Fruit fly (Drosophila melanogaster) whole organism, embryonic: ENCODE results near the gene GlcAT-P.
A peak's percentile ranks its signal among the peaks of the same experiment; 100 is the strongest.

Source experiments
- Asciz ChIP-seq: fragments of 200-800 bp; sonication (Bioruptor generic); optimal IDR thresholded peaks from 2 replicates; lab custom pipeline; 2017; ENCODE audit warnings: missing biosample characterization, mild to moderate bottlenecking, missing genetic modification characterization, missing genetic modification reagents
- Bgb ChIP-seq: fragments of 200-800 bp; sonication (Bioruptor generic); IDR thresholded peaks from 2 replicates; pipeline ENCODE4 v1.3.6; 2022; ENCODE audit warnings: missing biosample characterization, missing genetic modification characterization; ENCODE audit not compliant: partially characterized antibody
- C15 ChIP-seq: fragments of 200-800 bp; sonication (Bioruptor generic); IDR thresholded peaks from 3 replicates; pipeline ENCODE4 v1.3.6; 2022; ENCODE audit warnings: missing biosample characterization, missing genetic modification characterization
- CG10267 ChIP-seq: fragments of 200-800 bp; sonication (Bioruptor generic); optimal IDR thresholded peaks from 2 replicates; lab custom pipeline; 2018; ENCODE audit warnings: missing biosample characterization, mild to moderate bottlenecking, missing genetic modification characterization, moderate library complexity
- CG10274 ChIP-seq: fragments of 200-800 bp; sonication (Bioruptor generic); optimal IDR thresholded peaks from 3 replicates; lab custom pipeline; 2017; ENCODE audit warnings: missing biosample characterization, mild to moderate bottlenecking, missing genetic modification characterization
- CG10543 ChIP-seq: fragments of 200-800 bp; sonication (Bioruptor generic); optimal IDR thresholded peaks from 3 replicates; lab custom pipeline; 2017; ENCODE audit warnings: missing biosample characterization, mild to moderate bottlenecking, missing genetic modification characterization, moderate library complexity
- CG10654 ChIP-seq: fragments of 200-800 bp; sonication (Bioruptor generic); optimal IDR thresholded peaks from 2 replicates; lab custom pipeline; 2016; ENCODE audit warnings: missing biosample characterization, missing genetic modification characterization
- CG11093 ChIP-seq: fragments of 200-800 bp; sonication (Bioruptor generic); IDR thresholded peaks from 3 replicates; pipeline ENCODE4 v1.3.6; 2022; ENCODE audit warnings: missing biosample characterization, missing genetic modification characterization
- CG12219 ChIP-seq: fragments of 200-800 bp; sonication (Bioruptor generic); optimal IDR thresholded peaks from 3 replicates; lab custom pipeline; 2018; ENCODE audit warnings: missing biosample characterization, mild to moderate bottlenecking, missing genetic modification characterization
- CG14860 ChIP-seq: fragments of 200-800 bp; sonication (Bioruptor generic); IDR thresholded peaks from 3 replicates; pipeline ENCODE4 v1.3.6; 2022; ENCODE audit warnings: missing biosample characterization, missing genetic modification characterization; ENCODE audit not compliant: partially characterized antibody
- CG15479 ChIP-seq: fragments of 200-800 bp; sonication (Bioruptor generic); optimal IDR thresholded peaks from 3 replicates; lab custom pipeline; 2019; ENCODE audit warnings: missing biosample characterization, mild to moderate bottlenecking, missing genetic modification characterization, moderate library complexity
- CG1602 ChIP-seq: fragments of 200-800 bp; sonication (Bioruptor generic); optimal IDR thresholded peaks from 3 replicates; lab custom pipeline; 2016; ENCODE audit warnings: missing biosample characterization, missing genetic modification characterization
- CG17385 ChIP-seq: fragments of 200-800 bp; sonication (Bioruptor generic); optimal IDR thresholded peaks from 3 replicates; lab custom pipeline; 2018; ENCODE audit warnings: missing biosample characterization, mild to moderate bottlenecking, missing genetic modification characterization
- CG17568 ChIP-seq: fragments of 200-800 bp; sonication (Bioruptor generic); optimal IDR thresholded peaks from 2 replicates; lab custom pipeline; 2018; ENCODE audit warnings: missing biosample characterization, mild to moderate bottlenecking, missing genetic modification characterization, moderate library complexity
- CG18599 ChIP-seq: fragments of 200-800 bp; sonication (Bioruptor generic); optimal IDR thresholded peaks from 3 replicates; lab custom pipeline; 2017; ENCODE audit warnings: missing biosample characterization, missing genetic modification characterization, mild to moderate bottlenecking, moderate library complexity, missing genetic modification reagents
- CG32532 ChIP-seq: fragments of 200-800 bp; sonication (Bioruptor generic); IDR thresholded peaks from 2 replicates; pipeline ENCODE4 v1.3.6; 2022; ENCODE audit warnings: missing biosample characterization, missing genetic modification characterization
- CG34422 ChIP-seq: fragments of 200-800 bp; sonication (Bioruptor generic); IDR thresholded peaks from 3 replicates; pipeline ENCODE4 v1.3.6; 2022; ENCODE audit warnings: missing biosample characterization, missing genetic modification characterization
- CG4424 ChIP-seq: fragments of 200-800 bp; sonication (Bioruptor generic); optimal IDR thresholded peaks from 3 replicates; lab custom pipeline; 2016; ENCODE audit warnings: missing biosample characterization, missing genetic modification characterization
- CG7987 ChIP-seq: fragments of 200-800 bp; sonication (Bioruptor generic); optimal IDR thresholded peaks from 2 replicates; lab custom pipeline; 2018; ENCODE audit warnings: missing biosample characterization, mild to moderate bottlenecking, missing genetic modification characterization, moderate library complexity
- CTCF ChIP-seq: fragments of 200-800 bp; sonication (Bioruptor generic); optimal IDR thresholded peaks from 2 replicates; lab custom pipeline; 2017; ENCODE audit warnings: missing biosample characterization, mild to moderate bottlenecking, missing genetic modification characterization, moderate library complexity
- Camta ChIP-seq: fragments of 200-800 bp; sonication (Bioruptor generic); optimal IDR thresholded peaks from 2 replicates; lab custom pipeline; 2016; ENCODE audit warnings: missing biosample characterization, missing genetic modification characterization
- Chrac-16 ChIP-seq: fragments of 200-800 bp; sonication (Bioruptor generic); optimal IDR thresholded peaks from 3 replicates; lab custom pipeline; 2016; ENCODE audit warnings: missing biosample characterization, missing genetic modification characterization
- D ChIP-seq, 2 experiments: fragments of 200-800 bp in 1 of 2; fragments of >200 bp in 1 of 2; sonication (Bioruptor generic) in 1 of 2; optimal IDR thresholded peaks; 2 replicates in 1 of 2; 3 replicates in 1 of 2; lab custom pipeline; 2017; ENCODE audit warnings: mild to moderate bottlenecking in 1 of 2, missing biosample characterization in 1 of 2, missing genetic modification characterization in 1 of 2, missing genetic modification reagents in 1 of 2
- Deaf1 ChIP-seq: fragments of 200-800 bp; optimal IDR thresholded peaks from 3 replicates; lab custom pipeline; 2019; ENCODE audit warnings: missing biosample characterization, mild to moderate bottlenecking, missing genetic modification characterization, moderate library complexity
- Doc3 ChIP-seq: fragments of 200-800 bp; sonication (Bioruptor generic); IDR thresholded peaks from 3 replicates; pipeline ENCODE4 v1.3.6; 2022; ENCODE audit warnings: missing biosample characterization, missing genetic modification characterization; ENCODE audit not compliant: partially characterized antibody
- ERR ChIP-seq: fragments of 200-800 bp; sonication (Bioruptor generic); optimal IDR thresholded peaks from 2 replicates; lab custom pipeline; 2016; ENCODE audit warnings: missing biosample characterization, missing genetic modification characterization
- Ets65A ChIP-seq: fragments of 200-800 bp; sonication (Bioruptor generic); peaks from one replicate; lab custom pipeline; 2016; ENCODE audit warnings: missing biosample characterization, missing genetic modification characterization
- Gsc ChIP-seq: fragments of 200-800 bp; sonication (Bioruptor generic); IDR thresholded peaks from 2 replicates; pipeline ENCODE4 v1.3.6; 2022; ENCODE audit warnings: missing biosample characterization, missing genetic modification characterization
- Hand ChIP-seq: fragments of 200-800 bp; sonication (Bioruptor generic); optimal IDR thresholded peaks from 2 replicates; lab custom pipeline; 2017; ENCODE audit warnings: mild to moderate bottlenecking, missing biosample characterization, missing genetic modification reagents, missing genetic modification characterization
- Sry-δ ChIP-seq: fragments of 200-800 bp; sonication (Bioruptor generic); optimal IDR thresholded peaks from 2 replicates; lab custom pipeline; 2016; ENCODE audit warnings: missing biosample characterization, missing genetic modification characterization
- Vsx1 ChIP-seq: fragments of 200-800 bp; sonication (Bioruptor generic); optimal IDR thresholded peaks from 2 replicates; lab custom pipeline; 2017; ENCODE audit warnings: missing biosample characterization, mild to moderate bottlenecking, missing genetic modification characterization, missing genetic modification reagents
- Xrp1 ChIP-seq: fragments of 200-800 bp; sonication (Bioruptor generic); IDR thresholded peaks from 2 replicates; pipeline ENCODE4 v1.3.6; 2022; ENCODE audit warnings: missing biosample characterization, missing genetic modification characterization
- dati ChIP-seq: fragments of 200-800 bp; sonication (Bioruptor generic); IDR thresholded peaks from 2 replicates; pipeline ENCODE4 v1.3.6; 2022; ENCODE audit warnings: missing biosample characterization, missing genetic modification characterization
- dmrt11E ChIP-seq: fragments of 200-800 bp; sonication (Bioruptor generic); optimal IDR thresholded peaks from 3 replicates; lab custom pipeline; 2018; ENCODE audit warnings: missing biosample characterization, mild to moderate bottlenecking, missing genetic modification characterization, moderate library complexity
- ewg ChIP-seq: fragments of 200-800 bp; sonication (Bioruptor generic); optimal IDR thresholded peaks from 3 replicates; lab custom pipeline; 2017; ENCODE audit warnings: mild to moderate bottlenecking, missing biosample characterization, missing genetic modification reagents, missing genetic modification characterization
- fd102C ChIP-seq: fragments of 200-800 bp; sonication (Bioruptor generic); optimal IDR thresholded peaks from 2 replicates; lab custom pipeline; 2018; ENCODE audit warnings: missing biosample characterization, mild to moderate bottlenecking, missing genetic modification characterization, moderate library complexity
- gce ChIP-seq: fragments of 200-800 bp; sonication (Bioruptor generic); IDR thresholded peaks from 3 replicates; pipeline ENCODE4 v1.3.6; 2022; ENCODE audit warnings: missing biosample characterization, missing genetic modification characterization
- her ChIP-seq: fragments of 200-800 bp; sonication (Bioruptor generic); optimal IDR thresholded peaks from 2 replicates; lab custom pipeline; 2016; ENCODE audit warnings: missing biosample characterization, missing genetic modification characterization
- hkb ChIP-seq, 2 experiments: fragments of 200-800 bp in 1 of 2; fragments of >200 bp in 1 of 2; sonication (Bioruptor generic) in 1 of 2; IDR thresholded peaks in 1 of 2; optimal IDR thresholded peaks in 1 of 2; 2 replicates each; pipeline versions ENCODE4 v1.3.6 to Lab custom; 2017 to 2022; ENCODE audit warnings: missing biosample characterization in 1 of 2, missing genetic modification characterization in 1 of 2
- jigr1 ChIP-seq: fragments of 200-800 bp; sonication (Bioruptor generic); IDR thresholded peaks from 3 replicates; pipeline ENCODE4 v1.3.6; 2022; ENCODE audit warnings: missing biosample characterization, missing genetic modification characterization
- kay ChIP-seq: fragments of 200-800 bp; sonication (Bioruptor generic); optimal IDR thresholded peaks from 2 replicates; lab custom pipeline; 2016; ENCODE audit warnings: missing biosample characterization, missing genetic modification characterization
- sens-2 ChIP-seq: fragments of 200-800 bp; sonication (Bioruptor generic); IDR thresholded peaks from 2 replicates; pipeline ENCODE4 v1.3.6; 2022; ENCODE audit warnings: missing biosample characterization, missing genetic modification characterization
- sr ChIP-seq: fragments of 200-800 bp; sonication (Bioruptor generic); IDR thresholded peaks from 3 replicates; pipeline ENCODE4 v1.3.6; 2022; ENCODE audit warnings: missing biosample characterization, missing genetic modification characterization
- tna ChIP-seq: fragments of 200-800 bp; sonication (Bioruptor generic); IDR thresholded peaks from 2 replicates; pipeline ENCODE4 v1.3.6; 2022; ENCODE audit warnings: missing biosample characterization, missing genetic modification characterization; ENCODE audit not compliant: partially characterized antibody
- unc-4 ChIP-seq: fragments of 200-800 bp; sonication (Bioruptor generic); IDR thresholded peaks from 2 replicates; pipeline ENCODE4 v1.3.6; 2022; ENCODE audit warnings: missing biosample characterization, missing genetic modification characterization; ENCODE audit not compliant: partially characterized antibody
- zen ChIP-seq: fragments of 200-800 bp; sonication (Bioruptor generic); optimal IDR thresholded peaks from 3 replicates; lab custom pipeline; 2018; ENCODE audit warnings: missing biosample characterization, mild to moderate bottlenecking, missing genetic modification characterization, moderate library complexity
- zfh1 ChIP-seq: fragments of 200-800 bp; sonication (Bioruptor generic); IDR thresholded peaks from 3 replicates; pipeline ENCODE4 v1.3.6; 2022; ENCODE audit warnings: missing biosample characterization, missing genetic modification characterization

Gene GlcAT-P

DNA sequence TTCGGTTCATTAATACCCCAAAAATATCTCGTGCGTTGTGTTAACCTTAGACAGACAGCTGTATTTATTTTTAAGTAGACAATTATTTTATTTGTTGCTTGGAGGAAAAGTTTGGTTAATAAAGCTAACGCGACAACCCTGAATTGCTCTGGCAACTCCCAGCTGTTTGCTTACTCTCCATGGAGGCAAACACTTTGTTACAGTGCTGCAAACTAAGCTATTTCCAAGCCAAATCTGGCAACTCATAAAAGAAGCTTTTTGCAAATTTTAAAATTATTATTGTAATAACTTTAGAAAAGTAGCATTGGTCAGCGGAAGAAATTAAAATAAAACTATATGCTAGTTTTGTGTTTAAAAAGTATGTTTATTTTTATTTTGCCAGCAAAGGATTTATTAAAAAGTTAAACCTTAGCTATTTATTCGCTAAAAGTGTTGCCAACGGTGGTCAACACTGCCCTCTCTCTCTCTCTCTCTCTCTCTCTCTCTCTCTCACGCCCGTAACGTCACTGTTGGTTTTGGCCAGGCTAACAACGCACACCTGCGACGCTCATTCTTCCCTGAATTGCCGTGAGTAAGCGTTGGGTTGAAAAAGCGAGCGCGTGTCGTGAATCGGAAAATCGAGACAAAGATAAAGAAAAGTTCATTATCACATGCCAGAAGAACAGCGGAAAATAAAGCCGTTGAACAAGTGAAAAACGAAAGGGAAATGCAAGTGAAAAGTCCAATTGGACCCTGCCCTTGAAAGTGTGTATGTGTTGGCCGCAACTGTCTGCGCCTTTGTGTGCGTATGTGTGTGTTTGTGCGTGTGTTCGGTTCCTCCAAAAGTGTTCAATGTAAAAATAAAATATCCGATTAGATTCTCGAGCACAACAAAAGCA lies 18.1 kb upstream of the GlcAT-P start (continued):
- peak; percentile 66 for TF ChIP-seq ewg (GFP tag; lab: Kevin White, UChicago)
- TF ChIP-seq jigr1 (GFP tag; lab: Robert Waterston, UW): peak; percentile 73; the same call in 2 of the 3 replicates
- peak; percentile 64 for TF ChIP-seq Vsx1 (GFP tag; lab: Kevin White, UChicago)
- peak; percentile 84 for TF ChIP-seq CG10654 (GFP tag; lab: Kevin White, UChicago)
- TF ChIP-seq sr (GFP tag; lab: Robert Waterston, UW): peak; percentile 88
- TF ChIP-seq CG11093: peak; percentile 56; the same call in 1 of the 3 replicates
- TF ChIP-seq CG10274 (GFP tag; lab: Kevin White, UChicago): peak; percentile 67
- peak; percentile 62 for TF ChIP-seq kay (GFP tag; lab: Kevin White, UChicago)
- TF ChIP-seq CG10267 (tag; lab: Kevin White, UChicago): peak; percentile 70
- peak; percentile 87 for TF ChIP-seq dati (GFP tag; lab: Robert Waterston, UW)
- TF ChIP-seq CTCF: peak; percentile 39
- no peak for TF ChIP-seq CG15479 (GFP tag; lab: Kevin White, UChicago)
- peak; percentile 94 for TF ChIP-seq zfh1
- TF ChIP-seq CG14860: no peak
- TF ChIP-seq CG12219 (GFP tag; lab: Kevin White, UChicago): peak; percentile 84
- no peak for TF ChIP-seq Bgb (GFP tag; lab: Robert Waterston, UW)
- peak; percentile 62 for TF ChIP-seq zen (tag; lab: Kevin White, UChicago)
- no peak for TF ChIP-seq tna (GFP tag; lab: Robert Waterston, UW)
- peak; percentile 67 for TF ChIP-seq CG10543
- peak; percentile 87 for TF ChIP-seq Camta (GFP tag; lab: Kevin White, UChicago)
- peak; percentile 52 for TF ChIP-seq dmrt11E
- TF ChIP-seq C15 (GFP tag; lab: Robert Waterston, UW): peak; percentile 90; the same call in 2 of the 3 replicates
- TF ChIP-seq unc-4 (GFP tag; lab: Robert Waterston, UW): no peak
- TF ChIP-seq Hand (GFP tag; lab: Kevin White, UChicago): peak; percentile 65
- TF ChIP-seq Xrp1: peak; percentile 93
- TF ChIP-seq CG4424: peak; percentile 82
- TF ChIP-seq Gsc (GFP tag; lab: Robert Waterston, UW): no peak
- TF ChIP-seq D (optimal IDR thresholded peaks at IDR 0.05; lab: Kevin White, UChicago): peak; percentile 84
- TF ChIP-seq D (GFP tag; optimal IDR thresholded peaks at IDR 0.05; lab: Kevin White, UChicago): peak; percentile 65
- peak; percentile 76 for TF ChIP-seq CG17385 (GFP tag; lab: Kevin White, UChicago)
- peak; percentile 76 for TF ChIP-seq ERR (GFP tag; lab: Kevin White, UChicago)
- TF ChIP-seq CG18599 (GFP tag; lab: Kevin White, UChicago): peak; percentile 96
- peak; percentile 56 for TF ChIP-seq Deaf1 (tag; lab: Kevin White, UChicago)
- TF ChIP-seq hkb (optimal IDR thresholded peaks at IDR 0.05; lab: Kevin White, UChicago): peak; percentile 73
- TF ChIP-seq hkb (GFP tag; IDR thresholded peaks at IDR 0.05; lab: Robert Waterston, UW): peak; percentile 96
- TF ChIP-seq fd102C: no peak
- TF ChIP-seq Doc3 (GFP tag; lab: Robert Waterston, UW): no peak
- TF ChIP-seq CG1602: peak; percentile 75
- peak; percentile 42 for TF ChIP-seq Sry-δ (GFP tag; lab: Kevin White, UChicago)
- peak; percentile 75 for TF ChIP-seq CG7987
- peak; percentile 97 for TF ChIP-seq Ets65A (GFP tag; lab: Kevin White, UChicago)
- peak; percentile 98 for TF ChIP-seq CG32532
- peak; percentile 70 for TF ChIP-seq sens-2 (GFP tag; lab: Robert Waterston, UW)
- peak; percentile 83 for TF ChIP-seq Asciz
- TF ChIP-seq CG34422 (GFP tag; lab: Robert Waterston, UW): peak; percentile 92
- TF ChIP-seq CG17568 (GFP tag; lab: Kevin White, UChicago): peak; percentile 76
- TF ChIP-seq gce: peak; percentile 93
- peak; percentile 88 for TF ChIP-seq her (GFP tag; lab: Kevin White, UChicago)
- peak; percentile 85 for TF ChIP-seq Chrac-16
